Worm (Caenorhabditis elegans): ENCODE measurements around the gene T10B5.8.

DNA sequence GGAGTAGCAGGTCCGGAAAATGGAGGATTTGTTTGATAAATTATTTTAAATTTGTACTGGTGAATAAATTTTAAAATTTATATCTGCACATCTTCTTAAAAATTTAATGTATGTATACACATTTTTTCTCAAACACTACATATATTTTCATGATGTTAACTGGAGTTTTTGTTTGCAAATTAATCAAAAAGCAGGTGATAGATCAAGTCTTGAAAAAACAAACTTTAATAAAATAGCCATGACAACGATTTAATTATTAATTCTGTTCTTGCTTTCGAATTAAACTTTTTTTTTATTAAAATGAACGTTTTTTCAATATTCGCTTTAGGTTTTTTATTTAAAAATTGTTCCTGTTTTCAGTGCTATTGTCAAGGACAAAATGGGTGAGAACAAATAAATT lies 47.6 kb upstream of the T10B5.8 start, which contains the start of gene F36H9.1:
- no peak for TF ChIP-seq tbx-11 (GFP tag; IDR thresholded peaks at IDR 0.05)
- no peak for TF ChIP-seq ama-1 (optimal IDR thresholded peaks at IDR 0.05)
- TF ChIP-seq B0310.2 (tag; optimal IDR thresholded peaks at IDR 0.05), result no peak
- no peak for TF ChIP-seq pes-1 (GFP tag; IDR thresholded peaks at IDR 0.05)
- no peak for TF ChIP-seq hmg-4 (GFP tag; optimal IDR thresholded peaks at IDR 0.05)
- TF ChIP-seq sea-1 (GFP tag; conservative IDR thresholded peaks at IDR 0.05), result no peak
- TF ChIP-seq hnd-1 (tag; optimal IDR thresholded peaks at IDR 0.05), result no peak
- no peak for TF ChIP-seq tbx-37 (GFP tag; conservative IDR thresholded peaks at IDR 0.05)
- TF ChIP-seq aly-1 (tag; optimal IDR thresholded peaks at IDR 0.05), result no peak
- TF ChIP-seq tra-4 (tag; optimal IDR thresholded peaks at IDR 0.05), result no peak
